Fruit fly (Drosophila melanogaster): Measurements from ENCODE around the gene CG10553.

dm6 chr3R:25302239-25302638, 15.7 kb downstream of the CG10553 start, which contains the start of gene CG31370:
- no peak for TF ChIP-seq CG34406 (GFP tag; optimal IDR thresholded peaks at IDR 0.05)
- TF ChIP-seq CG3032 (tag; optimal IDR thresholded peaks at IDR 0.05) = no peak
- no peak for TF ChIP-seq CG6808 (GFP tag; optimal IDR thresholded peaks at IDR 0.05)
- no peak for TF ChIP-seq Sox102F (GFP tag; optimal IDR thresholded peaks at IDR 0.05)
- TF ChIP-seq CG11902 (GFP tag; optimal IDR thresholded peaks at IDR 0.05) = no peak
- no peak for TF ChIP-seq Hr39 (GFP tag; optimal IDR thresholded peaks at IDR 0.05)
- no peak for TF ChIP-seq CG7368 (GFP tag; optimal IDR thresholded peaks at IDR 0.05)
- TF ChIP-seq CG6792 (GFP tag; optimal IDR thresholded peaks at IDR 0.05) = no peak
- no peak for TF ChIP-seq vri (GFP tag; optimal IDR thresholded peaks at IDR 0.05)
- TF ChIP-seq dac (GFP tag; optimal IDR thresholded peaks at IDR 0.05) = no peak
- no peak for TF ChIP-seq Sox14 (GFP tag; optimal IDR thresholded peaks at IDR 0.05)
